Worm (Caenorhabditis elegans) whole organism, late embryonic: Measurements from ENCODE around the gene ttbk-8.2.

Experiments
- C38D4.7 ChIP-seq: fragments of 200-800 bp; sonication (Bioruptor generic); optimal IDR thresholded peaks from 2 replicates; lab custom pipeline; 2018; ENCODE audit warnings: mild to moderate bottlenecking, missing genetic modification characterization, moderate library complexity, missing compliant biosample characterization
- F13H6.1 ChIP-seq: sonication (generic microtip); optimal IDR thresholded peaks from 2 replicates; lab custom pipeline; 2016; ENCODE audit warnings: missing genetic modification characterization, missing compliant biosample characterization
- K02D7.2 ChIP-seq: sonication (generic microtip); optimal IDR thresholded peaks from 2 replicates; lab custom pipeline; 2017; ENCODE audit warnings: mild to moderate bottlenecking, missing genetic modification characterization, missing compliant biosample characterization
- ceh-14 ChIP-seq: sonication (generic microtip); optimal IDR thresholded peaks from 2 replicates; lab custom pipeline; 2016; ENCODE audit warnings: missing genotype, missing genetic modification characterization, missing compliant biosample characterization
- ceh-19 ChIP-seq: fragments of 200-800 bp; sonication (Bioruptor generic); optimal IDR thresholded peaks from 2 replicates; lab custom pipeline; 2018; ENCODE audit warnings: mild to moderate bottlenecking, missing genetic modification characterization, missing compliant biosample characterization
- ceh-2 ChIP-seq: sonication (generic microtip); optimal IDR thresholded peaks from 2 replicates; lab custom pipeline; 2016; ENCODE audit warnings: missing genotype, missing genetic modification characterization, missing compliant biosample characterization
- ceh-30 ChIP-seq: fragments of 150-350 bp; optimal IDR thresholded peaks from 2 replicates; lab custom pipeline; 2014; ENCODE audit warnings: missing biosample characterization, missing genetic modification characterization
- ceh-31 ChIP-seq: sonication (generic microtip); optimal IDR thresholded peaks from 2 replicates; lab custom pipeline; 2016; ENCODE audit warnings: missing genetic modification characterization, missing compliant biosample characterization
- ceh-34 ChIP-seq: sonication (generic microtip); optimal IDR thresholded peaks from 2 replicates; lab custom pipeline; 2016; ENCODE audit warnings: mild to moderate bottlenecking, missing genetic modification characterization, missing compliant biosample characterization
- ceh-45 ChIP-seq: fragments of 200-800 bp; sonication (Bioruptor generic); IDR thresholded peaks from 2 replicates; pipeline ENCODE4 v1.3.6; 2022; ENCODE audit warnings: missing genetic modification reagents, missing genetic modification characterization, missing compliant biosample characterization
- ceh-6 ChIP-seq: fragments of 200-800 bp; sonication (Bioruptor generic); optimal IDR thresholded peaks from 2 replicates; lab custom pipeline; 2018; ENCODE audit warnings: mild to moderate bottlenecking, missing genetic modification characterization, missing compliant biosample characterization
- ceh-9 ChIP-seq: sonication (generic microtip); optimal IDR thresholded peaks from 2 replicates; lab custom pipeline; 2016; ENCODE audit warnings: mild to moderate bottlenecking, missing genetic modification characterization, inconsistent platforms, missing compliant biosample characterization
- dmd-4 ChIP-seq: sonication (generic microtip); optimal IDR thresholded peaks from 2 replicates; lab custom pipeline; 2016; ENCODE audit warnings: borderline replicate concordance, missing genetic modification characterization, missing compliant biosample characterization
- dve-1 ChIP-seq: sonication (generic microtip); optimal IDR thresholded peaks from 2 replicates; lab custom pipeline; 2017; ENCODE audit warnings: antibody characterized with exemption, mild to moderate bottlenecking, missing genetic modification characterization, missing compliant biosample characterization
- elt-2 ChIP-seq: sonication (generic microtip); optimal IDR thresholded peaks from 2 replicates; lab custom pipeline; 2016; ENCODE audit warnings: missing genetic modification reagents, missing genetic modification characterization, missing compliant biosample characterization
- fax-1 ChIP-seq: sonication (generic microtip); optimal IDR thresholded peaks from 2 replicates; lab custom pipeline; 2016; ENCODE audit warnings: missing genotype, missing genetic modification characterization, missing compliant biosample characterization
- fkh-6 ChIP-seq: sonication (generic microtip); optimal IDR thresholded peaks from 2 replicates; lab custom pipeline; 2016; ENCODE audit warnings: missing genetic modification characterization, missing compliant biosample characterization
- hlh-13 ChIP-seq: fragments of 200-800 bp; sonication (Bioruptor generic); optimal IDR thresholded peaks from 2 replicates; lab custom pipeline; 2018; ENCODE audit warnings: mild to moderate bottlenecking, missing genetic modification characterization, missing compliant biosample characterization
- hlh-30 ChIP-seq: sonication (generic microtip); optimal IDR thresholded peaks from 2 replicates; lab custom pipeline; 2017; ENCODE audit warnings: antibody characterized with exemption, missing genetic modification characterization, missing compliant biosample characterization; ENCODE audit not compliant: insufficient read depth
- hlh-8 ChIP-seq: sonication (generic microtip); optimal IDR thresholded peaks from 2 replicates; lab custom pipeline; 2016; ENCODE audit warnings: missing genotype, missing genetic modification characterization, missing compliant biosample characterization
- lim-6 ChIP-seq: sonication (generic microtip); optimal IDR thresholded peaks from 2 replicates; lab custom pipeline; 2016; ENCODE audit warnings: missing genetic modification characterization, missing compliant biosample characterization
- lin-11 ChIP-seq: fragments of 200-800 bp; sonication (Bioruptor generic); optimal IDR thresholded peaks from 2 replicates; lab custom pipeline; 2018; ENCODE audit warnings: mild to moderate bottlenecking, missing genetic modification characterization, missing compliant biosample characterization
- nfya-1 ChIP-seq: sonication (generic microtip); optimal IDR thresholded peaks from 2 replicates; lab custom pipeline; 2017; ENCODE audit warnings: missing genetic modification characterization, mild to moderate bottlenecking, missing compliant biosample characterization, antibody characterized with exemption, moderate library complexity
- nhr-11 ChIP-seq: fragments of 150-350 bp; optimal IDR thresholded peaks from 2 replicates; lab custom pipeline; 2014; ENCODE audit warnings: missing biosample characterization, missing genetic modification characterization
- nhr-232 ChIP-seq: sonication (generic microtip); optimal IDR thresholded peaks from 2 replicates; lab custom pipeline; 2016; ENCODE audit warnings: missing genetic modification characterization, missing compliant biosample characterization
- odd-2 ChIP-seq: sonication (generic microtip); optimal IDR thresholded peaks from 2 replicates; lab custom pipeline; 2017; ENCODE audit warnings: antibody characterized with exemption, mild to moderate bottlenecking, missing genetic modification characterization, missing compliant biosample characterization
- pag-3 ChIP-seq: sonication (generic microtip); optimal IDR thresholded peaks from 2 replicates; lab custom pipeline; 2016; ENCODE audit warnings: missing compliant biosample characterization, missing genetic modification characterization, borderline replicate concordance
- pat-9 ChIP-seq: fragments of 200-800 bp; sonication (Bioruptor generic); optimal IDR thresholded peaks from 2 replicates; lab custom pipeline; 2018; ENCODE audit warnings: mild to moderate bottlenecking, missing genetic modification characterization, moderate library complexity, missing compliant biosample characterization
- pha-2 ChIP-seq: sonication (generic microtip); optimal IDR thresholded peaks from 2 replicates; lab custom pipeline; 2017; ENCODE audit warnings: mild to moderate bottlenecking, missing genetic modification characterization, missing compliant biosample characterization
- pros-1 ChIP-seq: fragments of 150-350 bp; optimal IDR thresholded peaks from 2 replicates; lab custom pipeline; 2014; ENCODE audit warnings: missing biosample characterization, missing genetic modification reagents, missing genetic modification characterization
- ref-2 ChIP-seq: sonication (generic microtip); optimal IDR thresholded peaks from 2 replicates; lab custom pipeline; 2016; ENCODE audit warnings: missing genetic modification characterization, missing compliant biosample characterization
- rnt-1 ChIP-seq: sonication (generic microtip); optimal IDR thresholded peaks from 2 replicates; lab custom pipeline; 2016; ENCODE audit warnings: missing genetic modification characterization, missing compliant biosample characterization
- sdc-2 ChIP-seq: sonication (generic microtip); optimal IDR thresholded peaks from 2 replicates; lab custom pipeline; 2016; ENCODE audit warnings: missing genotype, missing genetic modification characterization, missing compliant biosample characterization
- sox-2 ChIP-seq: fragments of 200-800 bp; sonication (Bioruptor generic); IDR thresholded peaks from 2 replicates; pipeline ENCODE4 v1.3.6; 2022; ENCODE audit warnings: missing genetic modification reagents, missing genetic modification characterization, missing compliant biosample characterization
- syd-9 ChIP-seq: sonication (generic microtip); optimal IDR thresholded peaks from 2 replicates; lab custom pipeline; 2016; ENCODE audit warnings: mild to moderate bottlenecking, missing genetic modification characterization, moderate library complexity, missing compliant biosample characterization
- tbx-2 ChIP-seq: sonication (generic microtip); optimal IDR thresholded peaks from 2 replicates; lab custom pipeline; 2016; ENCODE audit warnings: missing genetic modification characterization, missing compliant biosample characterization
- tbx-7 ChIP-seq: sonication (generic microtip); optimal IDR thresholded peaks from 2 replicates; lab custom pipeline; 2016; ENCODE audit warnings: missing genotype, missing genetic modification characterization, missing compliant biosample characterization
- ttx-3 ChIP-seq: sonication (generic microtip); optimal IDR thresholded peaks from 2 replicates; lab custom pipeline; 2016; ENCODE audit warnings: missing genetic modification reagents, missing genetic modification characterization, missing compliant biosample characterization
- unc-55 ChIP-seq: sonication (generic microtip); optimal IDR thresholded peaks from 2 replicates; lab custom pipeline; 2017; ENCODE audit warnings: missing biosample characterization, missing genetic modification reagents, missing genetic modification characterization
- zip-5 ChIP-seq: sonication (generic microtip); optimal IDR thresholded peaks from 2 replicates; lab custom pipeline; 2016; ENCODE audit warnings: missing genetic modification characterization, missing compliant biosample characterization
- ztf-16 ChIP-seq: sonication (generic microtip); optimal IDR thresholded peaks from 2 replicates; lab custom pipeline; 2017; ENCODE audit warnings: missing genetic modification characterization, missing compliant biosample characterization

The ttbk-8.2 gene

DNA sequence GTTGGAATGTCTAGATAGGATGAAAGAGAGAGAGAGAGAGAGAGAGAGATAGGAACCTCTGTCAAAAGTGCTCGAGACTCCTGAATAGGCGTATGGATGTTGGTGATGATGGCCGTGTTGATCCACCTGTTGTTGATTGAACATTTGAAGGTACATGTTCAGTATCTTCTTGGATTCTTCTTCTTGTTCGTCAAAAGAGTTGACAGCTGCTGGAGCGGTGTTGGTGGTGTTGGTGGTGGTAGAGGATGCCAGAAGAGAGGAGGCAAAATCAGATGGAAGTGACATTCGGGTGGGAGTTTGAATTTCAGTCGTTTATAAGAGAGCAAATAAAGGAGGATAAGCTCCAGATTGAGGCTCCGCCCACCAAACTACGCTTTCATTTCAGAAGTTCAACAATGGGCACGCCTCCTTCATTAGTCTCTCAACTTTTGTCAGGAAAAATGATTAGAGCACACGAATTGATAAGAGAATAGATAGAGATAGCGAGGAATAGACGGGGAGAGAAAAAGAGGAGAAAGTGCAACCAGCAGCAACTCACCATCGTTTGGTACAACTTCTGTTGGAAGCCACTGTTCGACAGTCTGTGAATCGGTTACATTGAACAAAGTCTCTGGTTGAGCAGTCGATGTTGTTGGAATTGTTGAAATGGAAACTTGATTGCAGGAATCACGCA, 21.2 kb downstream of the ttbk-8.2 start:
- TF ChIP-seq dve-1 (tag; lab: Kevin White, UChicago) (peak; percentile 7), hlh-13 (GFP tag; lab: Kevin White, UChicago) (no peak), elt-2 (peak; percentile 71)

DNA sequence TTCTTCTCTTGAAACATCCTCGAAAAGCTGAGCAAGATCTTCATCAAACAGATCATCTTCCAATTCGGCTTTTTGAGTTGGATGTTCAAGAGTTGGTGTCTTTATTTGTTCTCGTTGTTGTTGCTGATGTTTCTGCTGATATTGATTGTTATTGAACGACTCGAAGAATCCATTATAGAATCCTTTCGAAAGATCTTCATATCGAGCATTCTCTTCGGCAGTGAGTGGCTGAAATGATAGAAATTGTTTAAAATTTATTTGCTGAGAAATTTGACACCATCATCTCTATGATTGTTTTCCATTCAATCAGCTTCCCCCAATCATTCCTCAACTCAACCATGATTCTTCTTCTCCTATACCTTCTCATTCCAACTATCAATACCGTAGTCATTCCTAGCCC, 21.9 kb downstream of the ttbk-8.2 start, which contains the start of gene clec-178:
Gene clec-178 (plus strand): TSS at position 301 of the 400 bp plus-strand sequence.
- TF ChIP-seq tbx-7 (tag; lab: Kevin White, UChicago) (no peak), pag-3 (tag; lab: Kevin White, UChicago) (no peak), lim-6 (tag; lab: Kevin White, UChicago) (no peak), lin-11 (tag; lab: Kevin White, UChicago) (no peak), nfya-1 (tag; lab: Kevin White, UChicago) (no peak), zip-5 (tag; lab: Kevin White, UChicago) (no peak), syd-9 (no peak), ceh-19 (GFP tag; lab: Kevin White, UChicago) (no peak), fkh-6 (tag; lab: Kevin White, UChicago) (no peak), odd-2 (tag; lab: Kevin White, UChicago) (no peak), K02D7.2 (tag; lab: Kevin White, UChicago) (no peak), rnt-1 (tag; lab: Kevin White, UChicago) (no peak), nhr-232 (tag; lab: Kevin White, UChicago) (no peak), hlh-8 (tag; lab: Kevin White, UChicago) (no peak), nhr-11 (no peak)

DNA sequence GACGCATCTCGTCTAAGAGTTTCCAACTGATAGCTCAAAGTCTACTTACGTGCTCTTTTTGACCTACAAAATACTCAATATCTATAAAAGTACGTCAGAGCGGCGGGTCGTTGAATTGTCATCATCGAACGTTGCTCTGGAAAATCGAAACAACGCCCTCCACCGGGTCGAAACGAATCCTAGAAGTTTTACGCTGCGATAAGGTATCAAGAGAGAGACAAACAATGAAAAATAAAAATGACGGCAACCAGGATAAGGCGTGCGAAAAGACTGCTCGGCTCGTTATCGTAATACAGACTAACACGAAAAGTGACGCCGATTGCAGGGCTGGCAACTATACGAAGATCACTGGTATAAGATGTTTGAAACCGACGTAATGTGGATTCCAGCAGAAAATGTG, 22.5 kb downstream of the ttbk-8.2 start:
- TF ChIP-seq pha-2 (tag; lab: Kevin White, UChicago) (no peak), dmd-4 (no peak), elt-2 (peak; percentile 57)

DNA sequence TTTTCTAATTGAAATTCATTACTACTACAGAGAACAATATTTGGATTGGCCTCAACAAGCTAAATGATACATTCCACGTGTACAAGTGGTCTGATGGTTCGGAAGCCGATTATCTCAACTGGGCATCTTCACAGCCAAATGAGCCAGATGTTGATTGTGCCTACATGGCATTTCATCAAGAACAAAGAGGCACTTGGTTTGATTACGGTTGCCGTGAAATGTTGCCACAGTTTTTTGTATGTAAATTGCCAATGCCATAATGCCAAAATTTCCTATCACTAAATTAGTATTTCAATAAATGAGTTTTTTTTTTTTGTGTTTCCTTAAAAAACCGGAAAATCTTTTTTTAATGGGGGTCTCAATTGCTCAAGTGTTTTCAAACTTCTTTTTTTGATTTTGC, 23.0 kb downstream of the ttbk-8.2 start:
- TF ChIP-seq ceh-45 (GFP tag; lab: Robert Waterston, UW) (no peak), pat-9 (tag; lab: Kevin White, UChicago) (no peak), ceh-6 (GFP tag; lab: Kevin White, UChicago) (no peak), fax-1 (tag; lab: Kevin White, UChicago) (no peak), sdc-2 (tag; lab: Kevin White, UChicago) (no peak), ceh-2 (tag; lab: Kevin White, UChicago) (no peak)

DNA sequence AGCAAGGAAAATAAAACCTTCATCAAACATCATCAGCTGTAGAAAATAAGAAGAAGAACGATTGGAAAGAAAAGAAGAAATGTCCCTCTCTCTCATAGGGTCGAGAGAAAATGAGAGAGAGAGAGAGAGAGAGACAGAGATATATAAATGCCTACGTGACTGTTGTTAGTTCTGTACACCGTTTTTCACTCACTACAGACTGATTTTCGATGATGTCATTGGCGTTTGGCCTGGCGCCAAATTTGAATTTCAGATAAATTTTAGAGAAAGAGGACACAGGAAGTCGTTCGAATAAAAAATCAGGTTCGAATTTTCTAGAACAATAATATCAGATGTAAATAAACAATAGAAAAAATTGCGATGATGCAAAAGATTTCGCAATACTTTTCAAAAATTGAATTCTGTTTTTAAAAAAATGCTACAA, 24.2 kb downstream of the ttbk-8.2 start:
- TF ChIP-seq dve-1 (tag; lab: Kevin White, UChicago) (peak; percentile 60), ceh-9 (tag; lab: Kevin White, UChicago) (no peak), ceh-30 (tag; lab: Kevin White, UChicago) (peak; percentile 57), nfya-1 (tag; lab: Kevin White, UChicago) (peak; percentile 22), unc-55 (peak; percentile 33)

DNA sequence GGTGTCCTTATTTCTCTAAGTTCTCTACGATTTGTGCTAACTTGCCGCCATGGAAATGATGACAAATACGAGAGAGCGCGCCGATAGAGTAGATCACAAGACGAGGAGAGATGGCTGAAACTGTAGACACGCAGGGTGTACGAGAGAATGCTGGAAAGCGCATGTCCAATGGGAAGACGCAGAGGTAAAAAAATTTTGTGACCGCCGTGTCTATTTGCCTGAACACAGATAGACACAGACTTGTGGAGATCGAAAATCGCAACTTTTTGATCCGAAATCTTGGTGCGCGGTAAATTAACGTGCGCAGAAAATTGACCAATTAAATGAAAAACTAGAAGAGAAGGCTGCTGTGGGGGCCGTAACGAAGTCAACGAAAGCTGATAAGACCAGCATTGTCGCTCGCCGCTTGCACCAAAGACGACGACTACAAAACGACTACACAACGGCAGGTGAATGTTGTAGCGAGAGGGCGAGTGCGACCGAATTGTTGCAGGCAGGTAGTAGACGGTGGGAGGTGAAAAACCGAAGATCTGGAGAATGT, 25.5 kb downstream of the ttbk-8.2 start:
- TF ChIP-seq unc-55 (peak; percentile 20), ztf-16 (tag; lab: Kevin White, UChicago) (peak; percentile 34), tbx-2 (peak; percentile 50), hlh-30 (tag; lab: Kevin White, UChicago) (peak; percentile 88), sox-2 (GFP tag; lab: Robert Waterston, UW) (no peak), ceh-31 (tag; lab: Kevin White, UChicago) (peak; percentile 35), zip-5 (tag; lab: Kevin White, UChicago) (no peak), rnt-1 (tag; lab: Kevin White, UChicago) (peak; percentile 49), pros-1 (tag; lab: Kevin White, UChicago) (no peak), ceh-34 (peak; percentile 43), nfya-1 (tag; lab: Kevin White, UChicago) (peak; percentile 79), ttx-3 (no peak), F13H6.1 (tag; lab: Kevin White, UChicago) (peak; percentile 32), odd-2 (tag; lab: Kevin White, UChicago) (no peak), ceh-19 (GFP tag; lab: Kevin White, UChicago) (peak; percentile 6), ref-2 (peak; percentile 46), elt-2 (peak; percentile 64), ceh-14 (tag; lab: Kevin White, UChicago) (peak; percentile 10), C38D4.7 (GFP tag; lab: Kevin White, UChicago) (no peak)
